Fruit fly (Drosophila melanogaster): ENCODE results near the gene CG14324.

- TF ChIP-seq Dll (GFP tag; IDR thresholded peaks at IDR 0.05; ENCODE audit: partially characterized antibody) (no peak), Hr78 (GFP tag; optimal IDR thresholded peaks at IDR 0.05) (no peak), caup (GFP tag; optimal IDR thresholded peaks at IDR 0.05; ENCODE audit: severe bottlenecking) (no peak), Bteb2 (GFP tag; optimal IDR thresholded peaks at IDR 0.05) (no peak), Dref (GFP tag; IDR thresholded peaks at IDR 0.05) (no peak), CG13624 (GFP tag; optimal IDR thresholded peaks at IDR 0.05) (no peak), CG8765 (GFP tag; IDR thresholded peaks at IDR 0.05) (no peak), lilli (GFP tag; optimal IDR thresholded peaks at IDR 0.05) (no peak), gce (GFP tag; IDR thresholded peaks at IDR 0.05) (no peak), her (GFP tag; optimal IDR thresholded peaks at IDR 0.05) (no peak), CG3726 (GFP tag; IDR thresholded peaks at IDR 0.05) (no peak)
Measured at dm6 chr3R:17595084-17595483, 23.5 kb downstream of the CG14324 start, which contains the start of gene Sgs5.

Data from whole organism, embryonic.